Fruit fly (Drosophila melanogaster) whole organism, adult: ENCODE measurements around the gene FipoQ.

ENCODE experiments used
- CG11617 ChIP-seq: fragments of 200-800 bp; sonication (Bioruptor generic); optimal IDR thresholded peaks from 2 replicates; lab custom pipeline; 2017; ENCODE audit warnings: mild to moderate bottlenecking, missing biosample characterization, missing genetic modification reagents, missing genetic modification characterization
- CG12768 ChIP-seq: fragments of 200-800 bp; sonication (Bioruptor generic); optimal IDR thresholded peaks from 2 replicates; lab custom pipeline; 2017; ENCODE audit warnings: missing biosample characterization, missing genetic modification characterization, mild to moderate bottlenecking, moderate library complexity, missing genetic modification reagents
- CG14711 ChIP-seq: fragments of 200-800 bp; sonication (Bioruptor generic); optimal IDR thresholded peaks from 2 replicates; lab custom pipeline; 2018; ENCODE audit warnings: missing biosample characterization, mild to moderate bottlenecking, missing genetic modification characterization, moderate library complexity
- CG1620 ChIP-seq: fragments of 200-800 bp; sonication (Bioruptor generic); optimal IDR thresholded peaks from 2 replicates; lab custom pipeline; 2016; ENCODE audit warnings: missing biosample characterization, missing genetic modification characterization
- CG33017 ChIP-seq: fragments of 200-800 bp; sonication (Bioruptor generic); optimal IDR thresholded peaks from 2 replicates; lab custom pipeline; 2018; ENCODE audit warnings: missing biosample characterization, mild to moderate bottlenecking, missing genetic modification characterization, moderate library complexity
- CG5204 ChIP-seq: fragments of 200-800 bp; sonication (Bioruptor generic); optimal IDR thresholded peaks from 2 replicates; lab custom pipeline; 2016; ENCODE audit warnings: missing biosample characterization, missing genetic modification characterization
- CG7045 ChIP-seq: fragments of 200-800 bp; sonication (Bioruptor generic); optimal IDR thresholded peaks from 2 replicates; lab custom pipeline; 2017; ENCODE audit warnings: missing biosample characterization, mild to moderate bottlenecking, missing genetic modification characterization
- CG7101 ChIP-seq: fragments of 200-800 bp; sonication (Bioruptor generic); optimal IDR thresholded peaks from 2 replicates; lab custom pipeline; 2018; ENCODE audit warnings: missing biosample characterization, mild to moderate bottlenecking, missing genetic modification characterization, moderate library complexity
- Clk ChIP-seq: fragments of 200-800 bp; sonication (Bioruptor generic); optimal IDR thresholded peaks from 2 replicates; lab custom pipeline; 2017; ENCODE audit warnings: missing biosample characterization, missing genetic modification characterization
- Crg-1 ChIP-seq: fragments of 200-800 bp; sonication (Bioruptor generic); optimal IDR thresholded peaks from 2 replicates; lab custom pipeline; 2016; ENCODE audit warnings: missing biosample characterization, missing genetic modification characterization
- Hr96 ChIP-seq: fragments of 200-800 bp; sonication (Bioruptor generic); optimal IDR thresholded peaks from 2 replicates; lab custom pipeline; 2016; ENCODE audit warnings: missing biosample characterization, missing genetic modification characterization
- Mnt ChIP-seq: fragments of 200-800 bp; sonication (Bioruptor generic); optimal IDR thresholded peaks from 2 replicates; lab custom pipeline; 2016; ENCODE audit warnings: missing biosample characterization, mild to moderate bottlenecking, missing genetic modification characterization
- bab1 ChIP-seq: fragments of 200-800 bp; sonication (Bioruptor generic); optimal IDR thresholded peaks from 3 replicates; lab custom pipeline; 2019; ENCODE audit warnings: missing biosample characterization, mild to moderate bottlenecking, missing genetic modification characterization, moderate library complexity
- cic ChIP-seq: fragments of 200-800 bp; sonication (Bioruptor generic); optimal IDR thresholded peaks from 2 replicates; lab custom pipeline; 2017; ENCODE audit warnings: missing biosample characterization, mild to moderate bottlenecking, missing genetic modification characterization, moderate library complexity
- cnc ChIP-seq, 2 experiments: fragments of >200 bp; optimal IDR thresholded peaks; 2 replicates each; lab custom pipeline; 2017
- kay ChIP-seq: fragments of 200-800 bp; sonication (Bioruptor generic); peaks from one replicate; lab custom pipeline; 2016; ENCODE audit warnings: missing biosample characterization, missing genetic modification characterization, borderline replicate concordance
- ovo ChIP-seq: fragments of 200-800 bp; sonication (Bioruptor generic); optimal IDR thresholded peaks from 2 replicates; lab custom pipeline; 2016; ENCODE audit warnings: missing biosample characterization, missing genetic modification characterization
- pad ChIP-seq: fragments of 200-800 bp; sonication (Bioruptor generic); optimal IDR thresholded peaks from 3 replicates; lab custom pipeline; 2017; ENCODE audit warnings: missing biosample characterization, missing genetic modification characterization, mild to moderate bottlenecking, moderate library complexity, missing genetic modification reagents
- tj ChIP-seq: fragments of 200-800 bp; sonication (Bioruptor generic); optimal IDR thresholded peaks from 3 replicates; lab custom pipeline; 2017; ENCODE audit warnings: missing biosample characterization, mild to moderate bottlenecking, missing genetic modification characterization, moderate library complexity
- toe ChIP-seq: fragments of 200-800 bp; sonication (Bioruptor generic); optimal IDR thresholded peaks from 2 replicates; lab custom pipeline; 2016; ENCODE audit warnings: missing biosample characterization, missing genetic modification characterization

The FipoQ gene

DNA sequence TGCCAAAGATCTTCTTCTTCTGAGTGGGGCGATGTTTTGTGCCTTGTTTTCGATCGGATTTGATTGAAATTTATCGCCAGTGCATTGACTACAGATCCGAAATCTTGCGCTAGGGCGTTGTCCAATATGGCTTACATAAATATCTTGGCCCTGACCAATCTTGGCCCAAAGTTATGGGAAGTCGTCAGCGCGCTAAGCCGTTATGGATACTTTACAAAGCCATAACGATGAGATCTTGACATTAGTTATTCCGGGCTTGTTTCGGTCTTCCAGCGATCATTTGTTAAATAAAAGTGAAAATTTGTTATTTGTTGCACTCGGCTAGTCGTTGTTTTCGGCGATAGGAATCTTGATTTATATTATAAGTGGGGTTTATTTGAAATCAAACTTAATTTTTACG is 23.9 kb downstream of the FipoQ start:
- TF ChIP-seq cic (GFP tag; lab: Kevin White, UChicago) (no peak), ovo (GFP tag; lab: Kevin White, UChicago) (no peak), CG1620 (GFP tag; lab: Kevin White, UChicago) (no peak), toe (GFP tag; lab: Kevin White, UChicago) (no peak), pad (GFP tag; lab: Kevin White, UChicago) (no peak), Hr96 (GFP tag; lab: Kevin White, UChicago) (no peak)

- no peak for TF ChIP-seq CG7045 (GFP tag; lab: Kevin White, UChicago)
- no peak for TF ChIP-seq kay (GFP tag; lab: Kevin White, UChicago)
- no peak for TF ChIP-seq toe (GFP tag; lab: Kevin White, UChicago)
- no peak for TF ChIP-seq bab1 (GFP tag; lab: Kevin White, UChicago)
- no peak for TF ChIP-seq Crg-1
- no peak for TF ChIP-seq ovo (GFP tag; lab: Kevin White, UChicago)
- no peak for TF ChIP-seq CG11617 (GFP tag; lab: Kevin White, UChicago)
- no peak for TF ChIP-seq cnc (optimal IDR thresholded peaks at IDR 0.05; lab: Kevin White, UChicago)
- TF ChIP-seq CG5204 (GFP tag; lab: Kevin White, UChicago): no peak
- TF ChIP-seq CG33017 (tag; lab: Kevin White, UChicago): no peak
- TF ChIP-seq tj: no peak
- no peak for TF ChIP-seq cic (GFP tag; lab: Kevin White, UChicago)
- TF ChIP-seq Hr96 (GFP tag; lab: Kevin White, UChicago): no peak
- no peak for TF ChIP-seq CG7101
- no peak for TF ChIP-seq Mnt (GFP tag; lab: Kevin White, UChicago)
Observed at dm6 chr3R:29519332-29519731, 24.8 kb downstream of the FipoQ start.

dm6 chr3R:29520215-29520614 is 25.6 kb downstream of the FipoQ start:
- no peak for TF ChIP-seq Crg-1
- no peak for TF ChIP-seq ovo (GFP tag; lab: Kevin White, UChicago)

- TF ChIP-seq CG1620 (GFP tag; lab: Kevin White, UChicago): no peak
- TF ChIP-seq kay (GFP tag; lab: Kevin White, UChicago): no peak
- no peak for TF ChIP-seq Hr96 (GFP tag; lab: Kevin White, UChicago)
- no peak for TF ChIP-seq CG5204 (GFP tag; lab: Kevin White, UChicago)
- no peak for TF ChIP-seq CG7101
- no peak for TF ChIP-seq CG7045 (GFP tag; lab: Kevin White, UChicago)
- no peak for TF ChIP-seq Clk (GFP tag; lab: Kevin White, UChicago)
- no peak for TF ChIP-seq toe (GFP tag; lab: Kevin White, UChicago)
- no peak for TF ChIP-seq cnc (optimal IDR thresholded peaks at IDR 0.05; lab: Kevin White, UChicago)
- no peak for TF ChIP-seq bab1 (GFP tag; lab: Kevin White, UChicago)
- TF ChIP-seq Mnt (GFP tag; lab: Kevin White, UChicago): no peak
- no peak for TF ChIP-seq CG33017 (tag; lab: Kevin White, UChicago)
- TF ChIP-seq pad (GFP tag; lab: Kevin White, UChicago): no peak
- no peak for TF ChIP-seq cic (GFP tag; lab: Kevin White, UChicago)
Observed at dm6 chr3R:29522164-29522563, 27.6 kb downstream of the FipoQ start.

DNA sequence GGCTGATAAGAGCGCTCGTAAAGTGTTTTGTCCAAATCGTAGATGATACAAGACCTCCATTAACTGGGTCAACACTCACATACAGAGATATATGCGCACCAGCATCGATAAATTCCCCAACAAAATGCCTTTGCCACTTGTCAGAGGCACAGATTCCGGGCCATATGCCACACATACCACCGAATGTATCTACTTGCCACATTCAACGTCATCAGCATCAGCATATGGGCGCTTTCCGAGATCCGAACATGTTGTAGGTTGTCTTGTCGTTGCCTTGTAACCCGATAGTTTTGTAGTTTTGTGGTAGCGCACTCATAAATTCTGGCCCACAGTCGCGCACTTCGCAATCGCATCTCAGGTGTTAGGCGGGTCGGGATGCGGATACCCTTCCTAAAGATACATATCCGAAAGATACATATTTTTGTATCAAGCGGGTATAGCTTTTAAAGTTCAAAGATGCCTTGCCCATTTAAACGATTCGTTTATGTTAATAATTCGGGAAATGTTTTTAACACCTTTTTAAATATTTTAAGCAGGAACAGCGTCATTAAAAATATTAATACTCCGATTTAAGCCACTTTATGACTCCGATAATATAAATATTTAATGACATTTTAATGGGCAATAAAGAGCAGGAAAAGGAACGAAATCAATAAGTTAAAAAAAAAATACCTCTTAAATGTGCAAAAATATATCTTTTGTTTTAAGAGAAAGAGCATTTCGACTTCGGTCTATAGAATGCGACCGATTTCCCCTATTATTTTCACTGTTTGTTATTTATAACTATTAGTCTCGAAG is 29.6 kb downstream of the FipoQ start:
- TF ChIP-seq CG7045 (GFP tag; lab: Kevin White, UChicago): no peak
- no peak for TF ChIP-seq CG14711 (tag; lab: Kevin White, UChicago)
- TF ChIP-seq pad (GFP tag; lab: Kevin White, UChicago): no peak

- no peak for TF ChIP-seq CG5204 (GFP tag; lab: Kevin White, UChicago)
- no peak for TF ChIP-seq tj
- TF ChIP-seq CG12768 (GFP tag; lab: Kevin White, UChicago): no peak
- no peak for TF ChIP-seq CG7045 (GFP tag; lab: Kevin White, UChicago)
- TF ChIP-seq bab1 (GFP tag; lab: Kevin White, UChicago): no peak
- TF ChIP-seq Mnt (GFP tag; lab: Kevin White, UChicago): no peak
- no peak for TF ChIP-seq CG1620 (GFP tag; lab: Kevin White, UChicago)
- TF ChIP-seq Clk (GFP tag; lab: Kevin White, UChicago): no peak
- TF ChIP-seq CG11617 (GFP tag; lab: Kevin White, UChicago): no peak
- no peak for TF ChIP-seq cnc (optimal IDR thresholded peaks at IDR 0.05; lab: Kevin White, UChicago)
- no peak for TF ChIP-seq CG14711 (tag; lab: Kevin White, UChicago)
- no peak for TF ChIP-seq ovo (GFP tag; lab: Kevin White, UChicago)
Observed at dm6 chr3R:29526565-29526964, 32.0 kb downstream of the FipoQ start.

dm6 chr3R:29538436-29538835 is 43.9 kb downstream of the FipoQ start:
- TF ChIP-seq cnc (optimal IDR thresholded peaks at IDR 0.05; lab: Kevin White, UChicago) (no peak), Hr96 (GFP tag; lab: Kevin White, UChicago) (no peak), Crg-1 (no peak), ovo (GFP tag; lab: Kevin White, UChicago) (no peak), CG33017 (tag; lab: Kevin White, UChicago) (no peak), CG11617 (GFP tag; lab: Kevin White, UChicago) (no peak), kay (GFP tag; lab: Kevin White, UChicago) (no peak), toe (GFP tag; lab: Kevin White, UChicago) (no peak), CG5204 (GFP tag; lab: Kevin White, UChicago) (no peak), pad (GFP tag; lab: Kevin White, UChicago) (no peak), tj (no peak), CG7101 (no peak), CG7045 (GFP tag; lab: Kevin White, UChicago) (no peak), bab1 (GFP tag; lab: Kevin White, UChicago) (no peak), Mnt (GFP tag; lab: Kevin White, UChicago) (no peak), CG12768 (GFP tag; lab: Kevin White, UChicago) (no peak), cic (GFP tag; lab: Kevin White, UChicago) (no peak), CG14711 (tag; lab: Kevin White, UChicago) (no peak), Clk (GFP tag; lab: Kevin White, UChicago) (no peak)
